Worm (Caenorhabditis elegans) whole organism, L3 larva: ENCODE measurements around the gene gnrr-3.

Source experiments
- aly-2 ChIP-seq: fragments of 150-350 bp; optimal IDR thresholded peaks from 2 replicates; lab custom pipeline; 2014; ENCODE audit warnings: missing biosample characterization, missing genetic modification characterization
- ama-1 ChIP-seq: fragments of 150-350 bp; optimal IDR thresholded peaks from 2 replicates; lab custom pipeline; 2018
- ceh-82 ChIP-seq: fragments of 150-350 bp; optimal IDR thresholded peaks from 2 replicates; lab custom pipeline; 2014; ENCODE audit warnings: missing biosample characterization, missing genetic modification characterization
- daf-12 ChIP-seq: fragments of 150-350 bp; optimal IDR thresholded peaks from 2 replicates; lab custom pipeline; 2014; ENCODE audit warnings: missing biosample characterization, missing genetic modification reagents, missing genetic modification characterization
- egl-5 ChIP-seq: fragments of 150-350 bp; optimal IDR thresholded peaks from 2 replicates; lab custom pipeline; 2017; ENCODE audit warnings: missing biosample characterization, missing genetic modification reagents, missing genetic modification characterization, inconsistent platforms
- elt-1 ChIP-seq: fragments of 150-350 bp; optimal IDR thresholded peaks from 2 replicates; lab custom pipeline; 2014; ENCODE audit warnings: missing biosample characterization, missing genetic modification characterization
- elt-2 ChIP-seq: sonication (generic microtip); optimal IDR thresholded peaks from 2 replicates; lab custom pipeline; 2016; ENCODE audit warnings: missing genetic modification reagents, mild to moderate bottlenecking, missing genetic modification characterization, missing compliant biosample characterization
- elt-3 ChIP-seq, 3 experiments: fragments of 150-350 bp in 1 of 3; sonication (generic microtip) in 2 of 3; optimal IDR thresholded peaks; 2 replicates in 2 of 3; 4 replicates in 1 of 3; lab custom pipeline; 2014 to 2017; ENCODE audit warnings: missing biosample characterization in 3 of 3, missing genetic modification characterization in 3 of 3
- eor-1 ChIP-seq, 2 experiments: fragments of 150-350 bp; optimal IDR thresholded peaks; 2 replicates each; lab custom pipeline; 2014 to 2018; ENCODE audit warnings: missing biosample characterization in 2 of 2, missing genetic modification characterization in 2 of 2
- fkh-10 ChIP-seq: sonication (generic microtip); optimal IDR thresholded peaks from 2 replicates; lab custom pipeline; 2017; ENCODE audit warnings: missing biosample characterization, missing genetic modification reagents, missing genetic modification characterization
- fkh-2 ChIP-seq: fragments of 150-350 bp; optimal IDR thresholded peaks from 2 replicates; lab custom pipeline; 2014; ENCODE audit warnings: missing biosample characterization, missing genetic modification reagents, missing genetic modification characterization
- jun-1 ChIP-seq: fragments of 150-350 bp; optimal IDR thresholded peaks from 2 replicates; lab custom pipeline; 2014; ENCODE audit warnings: missing biosample characterization, missing genetic modification reagents, missing genetic modification characterization
- lin-15B ChIP-seq: fragments of 150-350 bp; optimal IDR thresholded peaks from 2 replicates; lab custom pipeline; 2014; ENCODE audit warnings: missing biosample characterization, missing genetic modification characterization
- lin-39 ChIP-seq: fragments of 150-350 bp; optimal IDR thresholded peaks from 2 replicates; lab custom pipeline; 2018; ENCODE audit warnings: missing biosample characterization, missing genetic modification reagents, missing genetic modification characterization
- lsy-12 ChIP-seq: sonication (generic microtip); optimal IDR thresholded peaks from 2 replicates; lab custom pipeline; 2016; ENCODE audit warnings: mild to moderate bottlenecking, missing genetic modification characterization, missing compliant biosample characterization
- mdl-1 ChIP-seq: fragments of 150-350 bp; optimal IDR thresholded peaks from 2 replicates; lab custom pipeline; 2014; ENCODE audit warnings: missing biosample characterization, missing genetic modification characterization
- nfya-1 ChIP-seq: sonication (generic microtip); optimal IDR thresholded peaks from 2 replicates; lab custom pipeline; 2017; ENCODE audit warnings: missing genetic modification characterization, mild to moderate bottlenecking, missing compliant biosample characterization, antibody characterized with exemption, moderate library complexity; ENCODE audit not compliant: insufficient read depth
- nhr-11 ChIP-seq: fragments of 150-350 bp; optimal IDR thresholded peaks from 2 replicates; lab custom pipeline; 2014; ENCODE audit warnings: missing biosample characterization, missing genetic modification characterization
- nhr-12 ChIP-seq: fragments of 150-350 bp; optimal IDR thresholded peaks from 2 replicates; lab custom pipeline; 2014; ENCODE audit warnings: missing biosample characterization, missing genetic modification characterization
- nhr-23 ChIP-seq: fragments of 150-350 bp; optimal IDR thresholded peaks from 2 replicates; lab custom pipeline; 2014; ENCODE audit warnings: missing biosample characterization, missing genetic modification reagents, missing genetic modification characterization
- nhr-25 ChIP-seq: sonication (generic microtip); optimal IDR thresholded peaks from 2 replicates; lab custom pipeline; 2017; ENCODE audit warnings: missing biosample characterization, missing genetic modification characterization
- nhr-28 ChIP-seq: fragments of 150-350 bp; optimal IDR thresholded peaks from 2 replicates; lab custom pipeline; 2014; ENCODE audit warnings: missing biosample characterization, missing genetic modification characterization
- nhr-43 ChIP-seq: sonication (generic microtip); optimal IDR thresholded peaks from 2 replicates; lab custom pipeline; 2016; ENCODE audit warnings: mild to moderate bottlenecking, missing genetic modification characterization, missing compliant biosample characterization; ENCODE audit not compliant: poor library complexity, severe bottlenecking
- nhr-76 ChIP-seq: fragments of 150-350 bp; sonication (generic microtip); optimal IDR thresholded peaks from 5 replicates; lab custom pipeline; 2014; ENCODE audit warnings: missing biosample characterization, missing genetic modification characterization
- nhr-77 ChIP-seq: fragments of 150-350 bp; optimal IDR thresholded peaks from 2 replicates; lab custom pipeline; 2014; ENCODE audit warnings: missing biosample characterization, missing genetic modification characterization
- pha-4 ChIP-seq: fragments of 150-350 bp; optimal IDR thresholded peaks from 2 replicates; lab custom pipeline; 2014; ENCODE audit warnings: missing biosample characterization, missing genetic modification reagents, missing genetic modification characterization
- pqm-1 ChIP-seq: fragments of 150-350 bp; optimal IDR thresholded peaks from 2 replicates; lab custom pipeline; 2017; ENCODE audit warnings: missing biosample characterization, missing genetic modification characterization, inconsistent platforms
- sea-2 ChIP-seq: fragments of 150-350 bp; sonication (generic microtip); optimal IDR thresholded peaks from 4 replicates; lab custom pipeline; 2014; ENCODE audit warnings: missing biosample characterization, missing genetic modification reagents, missing genetic modification characterization
- skn-1 ChIP-seq: fragments of 150-350 bp; optimal IDR thresholded peaks from 2 replicates; lab custom pipeline; 2014; ENCODE audit warnings: missing biosample characterization, missing genetic modification characterization
- snpc-4 ChIP-seq: fragments of 150-350 bp; optimal IDR thresholded peaks from 2 replicates; lab custom pipeline; 2014; ENCODE audit warnings: missing biosample characterization, missing genetic modification characterization
- unc-39 ChIP-seq: sonication (generic microtip); optimal IDR thresholded peaks from 4 replicates; lab custom pipeline; 2017; ENCODE audit warnings: missing biosample characterization, missing genetic modification characterization
- unc-62 ChIP-seq: fragments of 150-350 bp; sonication (generic microtip); optimal IDR thresholded peaks from 4 replicates; lab custom pipeline; 2014; ENCODE audit warnings: missing biosample characterization, missing genetic modification reagents, missing genetic modification characterization
- zag-1 ChIP-seq: fragments of 150-350 bp; optimal IDR thresholded peaks from 2 replicates; lab custom pipeline; 2014; ENCODE audit warnings: missing biosample characterization, missing genetic modification characterization
- ztf-11 ChIP-seq: fragments of 150-350 bp; optimal IDR thresholded peaks from 2 replicates; lab custom pipeline; 2014; ENCODE audit warnings: missing biosample characterization, missing genetic modification characterization

Gene gnrr-3

ce11 chrX:10000635-10001034 lies 48.6 kb upstream of the gnrr-3 start, which contains the start of gene F19C6.2:
F19C6.2 (plus strand) TSS chrX:10000935.
- TF ChIP-seq aly-2 (tag; lab: Kevin White, UChicago) (no peak), elt-2 (tag; lab: Kevin White, UChicago) (no peak), lin-39 (tag; lab: Kevin White, UChicago) (no peak), mdl-1 (tag; lab: Kevin White, UChicago) (no peak), ztf-11 (tag; lab: Kevin White, UChicago) (no peak), ama-1 (lab: Kevin White, UChicago) (no peak), elt-3 (tag; optimal IDR thresholded peaks at IDR 0.05; lab: Kevin White, UChicago) (no peak), daf-12 (tag; lab: Kevin White, UChicago) (no peak), pha-4 (no peak)

ce11 chrX:10008664-10009063 lies 40.6 kb upstream of the gnrr-3 start, which contains the start of gene F19C6.3:
F19C6.3 (minus strand) TSS chrX:10008764.
- no peak for TF ChIP-seq sea-2 (GFP tag; lab: Kevin White, UChicago)
- no peak for TF ChIP-seq fkh-2 (tag; lab: Kevin White, UChicago)
- TF ChIP-seq nhr-43 (tag; lab: Kevin White, UChicago), result no peak
- no peak for TF ChIP-seq nhr-28 (tag; lab: Kevin White, UChicago)
- TF ChIP-seq nhr-25 (tag; lab: Kevin White, UChicago), result no peak
- no peak for TF ChIP-seq nhr-23
- TF ChIP-seq nhr-12 (tag; lab: Kevin White, UChicago), result no peak
- no peak for TF ChIP-seq daf-12 (tag; lab: Kevin White, UChicago)
- TF ChIP-seq elt-3 (tag; optimal IDR thresholded peaks at IDR 0.05; lab: Kevin White, UChicago), result no peak
- TF ChIP-seq lin-15B (tag; lab: Kevin White, UChicago), result no peak
- no peak for TF ChIP-seq nhr-76 (tag; lab: Kevin White, UChicago)
- no peak for TF ChIP-seq nhr-11 (tag; lab: Kevin White, UChicago)
- no peak for TF ChIP-seq unc-39 (tag; lab: Kevin White, UChicago)
- no peak for TF ChIP-seq skn-1 (tag; lab: Kevin White, UChicago)
- no peak for TF ChIP-seq nfya-1 (tag; lab: Kevin White, UChicago)
- TF ChIP-seq ceh-82 (tag; lab: Kevin White, UChicago), result no peak

- TF ChIP-seq snpc-4 (tag; lab: Kevin White, UChicago) (no peak), lin-39 (tag; lab: Kevin White, UChicago) (no peak), jun-1 (no peak), unc-62 (GFP tag; lab: Kevin White, UChicago) (no peak), fkh-10 (GFP tag; lab: Kevin White, UChicago) (peak; percentile 29)
These were observed 39.3 kb upstream of the gnrr-3 start for ce11 chrX:10009985-10010384.

ce11 chrX:10017975-10018654 lies 31.1 kb upstream of the gnrr-3 start, which contains the start of gene F19C6.4:
F19C6.4 (minus strand) TSS chrX:10018025.
- TF ChIP-seq lsy-12, result peak; percentile 49
- no peak for TF ChIP-seq eor-1 (tag; optimal IDR thresholded peaks at IDR 0.05; lab: Kevin White, UChicago)
- peak; percentile 12 for TF ChIP-seq elt-2 (tag; lab: Kevin White, UChicago)
- peak; percentile 25 for TF ChIP-seq nhr-25 (tag; lab: Kevin White, UChicago)
- TF ChIP-seq aly-2 (tag; lab: Kevin White, UChicago), result no peak
- no peak for TF ChIP-seq nhr-23
- TF ChIP-seq snpc-4 (tag; lab: Kevin White, UChicago), result no peak
- TF ChIP-seq nhr-43 (tag; lab: Kevin White, UChicago), result peak; percentile 31
- no peak for TF ChIP-seq sea-2 (GFP tag; lab: Kevin White, UChicago)
- peak; percentile 22 for TF ChIP-seq pqm-1 (tag; lab: Kevin White, UChicago)
- no peak for TF ChIP-seq nhr-77 (tag; lab: Kevin White, UChicago)

ce11 chrX:10022016-10022415 lies 27.2 kb upstream of the gnrr-3 start, which contains the start of gene F42G10.1:
F42G10.1 (minus strand) TSS chrX:10022166.
- TF ChIP-seq nhr-11 (tag; lab: Kevin White, UChicago) (no peak), mdl-1 (tag; lab: Kevin White, UChicago) (no peak), nfya-1 (tag; lab: Kevin White, UChicago) (peak; percentile 6), zag-1 (tag; lab: Kevin White, UChicago) (no peak), skn-1 (tag; lab: Kevin White, UChicago) (no peak), daf-12 (tag; lab: Kevin White, UChicago) (no peak), egl-5 (tag; lab: Kevin White, UChicago) (peak; percentile 89), lin-39 (tag; lab: Kevin White, UChicago) (peak; percentile 69), ztf-11 (tag; lab: Kevin White, UChicago) (no peak), nhr-12 (tag; lab: Kevin White, UChicago) (no peak), elt-1 (tag; lab: Kevin White, UChicago) (no peak)
